Worm (Caenorhabditis elegans): ENCODE measurements around the gene hyl-1.

The hyl-1 gene

DNA sequence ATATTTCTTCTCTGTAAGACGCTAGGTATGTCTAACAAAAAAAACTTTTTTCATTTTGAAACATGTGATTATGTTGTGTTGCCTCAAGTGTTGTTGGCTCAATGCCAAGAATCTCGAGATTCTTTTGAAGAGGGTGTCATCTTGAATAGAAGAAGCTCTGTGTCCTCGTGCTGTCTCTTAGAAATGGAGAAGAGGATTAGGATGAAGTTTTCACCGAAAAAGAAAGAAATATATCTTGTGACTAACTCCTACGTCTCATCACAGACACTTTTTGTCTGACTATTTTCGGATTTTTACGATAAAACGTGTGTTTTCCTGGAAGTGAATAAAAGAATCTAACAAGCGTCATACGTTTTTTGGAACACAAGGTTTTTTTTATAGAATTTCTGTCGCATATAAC lies 48.7 kb downstream of the hyl-1 start (continued):
- TF ChIP-seq nhr-11 (tag; optimal IDR thresholded peaks at IDR 0.05) (no peak), irx-1 (tag; optimal IDR thresholded peaks at IDR 0.05) (no peak), nhr-77 (tag; optimal IDR thresholded peaks at IDR 0.05) (no peak), fkh-8 (tag; optimal IDR thresholded peaks at IDR 0.05) (peak; percentile 53), ztf-11 (tag; optimal IDR thresholded peaks at IDR 0.05) (no peak), skn-1 (tag; optimal IDR thresholded peaks at IDR 0.05) (no peak), sox-4 (tag; optimal IDR thresholded peaks at IDR 0.05) (peak; percentile 73), unc-30 (tag; optimal IDR thresholded peaks at IDR 0.05) (no peak), isw-1 (GFP tag; IDR thresholded peaks at IDR 0.05) (no peak), dsc-1 (tag; optimal IDR thresholded peaks at IDR 0.05) (peak; percentile 87), nhr-71 (tag; optimal IDR thresholded peaks at IDR 0.05) (peak; percentile 55), lin-15B (tag; optimal IDR thresholded peaks at IDR 0.05) (no peak), unc-86 (tag; optimal IDR thresholded peaks at IDR 0.05) (peak; percentile 50), nhr-12 (tag; optimal IDR thresholded peaks at IDR 0.05) (no peak), lir-3 (tag; optimal IDR thresholded peaks at IDR 0.05; ENCODE audit: poor library complexity) (no peak), elt-3 (tag; optimal IDR thresholded peaks at IDR 0.05) (no peak), lin-14 (GFP tag; optimal IDR thresholded peaks at IDR 0.05) (peak; percentile 25)
